Fruit fly (Drosophila melanogaster): Measurements from ENCODE around the gene bap.

bap gene

dm6 chr3R:21349870-21350314 lies 38.8 kb upstream of the bap start:
- TF ChIP-seq CG11085 (GFP tag; IDR thresholded peaks at IDR 0.05) (no peak), Sox100B (GFP tag; optimal IDR thresholded peaks at IDR 0.05) (peak; percentile 61), CG10543 (GFP tag; optimal IDR thresholded peaks at IDR 0.05) (peak; percentile 62), CG10321 (GFP tag; IDR thresholded peaks at IDR 0.05) (no peak), lbe (GFP tag; optimal IDR thresholded peaks at IDR 0.05) (peak; percentile 27), Meics (GFP tag; optimal IDR thresholded peaks at IDR 0.05) (peak; percentile 36), CG6175 (GFP tag; IDR thresholded peaks at IDR 0.05) (no peak), hth (optimal IDR thresholded peaks at IDR 0.05) (no peak), CG8388 (GFP tag; optimal IDR thresholded peaks at IDR 0.05) (peak; percentile 75), BtbVII (GFP tag; optimal IDR thresholded peaks at IDR 0.05) (peak; percentile 61), Gsc (GFP tag; IDR thresholded peaks at IDR 0.05) (no peak), fd3F (GFP tag; optimal IDR thresholded peaks at IDR 0.05) (peak; percentile 13), Max (GFP tag; optimal IDR thresholded peaks at IDR 0.05) (peak; percentile 27), bcd (GFP tag; optimal IDR thresholded peaks at IDR 0.05) (no peak), CTCF (GFP tag; optimal IDR thresholded peaks at IDR 0.05) (peak; percentile 26), kay (GFP tag; optimal IDR thresholded peaks at IDR 0.05) (peak; percentile 58), corto (GFP tag; optimal IDR thresholded peaks at IDR 0.05) (peak; percentile 24), Hmr (GFP tag; optimal IDR thresholded peaks at IDR 0.05) (peak; percentile 28), CG8089 (GFP tag; optimal IDR thresholded peaks at IDR 0.05) (peak; percentile 23), schlank (tag; optimal IDR thresholded peaks at IDR 0.05) (peak; percentile 10), CHES-1-like (GFP tag; optimal IDR thresholded peaks at IDR 0.05) (peak; percentile 44), HHEX (GFP tag; optimal IDR thresholded peaks at IDR 0.05) (peak; percentile 73), CG17385 (GFP tag; optimal IDR thresholded peaks at IDR 0.05) (peak; percentile 41), CG2712 (tag; optimal IDR thresholded peaks at IDR 0.05) (no peak), Dp (GFP tag; optimal IDR thresholded peaks at IDR 0.05) (peak; percentile 55), psq (GFP tag; optimal IDR thresholded peaks at IDR 0.05) (no peak), Nf-YB (GFP tag; optimal IDR thresholded peaks at IDR 0.05) (peak; percentile 46), Trl (optimal IDR thresholded peaks at IDR 0.05) (no peak), Trl (GFP tag; optimal IDR thresholded peaks at IDR 0.05) (peak; percentile 38), CG6765 (GFP tag; optimal IDR thresholded peaks at IDR 0.05) (peak; percentile 64), pita (GFP tag; optimal IDR thresholded peaks at IDR 0.05) (peak; percentile 38), fd96Cb (tag; optimal IDR thresholded peaks at IDR 0.05) (peak; percentile 8), CG10654 (GFP tag; optimal IDR thresholded peaks at IDR 0.05) (peak; percentile 53), CG5180 (GFP tag; optimal IDR thresholded peaks at IDR 0.05) (peak; percentile 49), CG6683 (GFP tag; optimal IDR thresholded peaks at IDR 0.05) (peak; percentile 2), CG13775 (GFP tag; optimal IDR thresholded peaks at IDR 0.05) (no peak), Side (GFP tag; optimal IDR thresholded peaks at IDR 0.05) (peak; percentile 41), CG18599 (GFP tag; optimal IDR thresholded peaks at IDR 0.05) (peak; percentile 63), croc (GFP tag; conservative IDR thresholded peaks at IDR 0.05) (no peak), CG18619 (GFP tag; optimal IDR thresholded peaks at IDR 0.05) (peak; percentile 27), CG30403 (GFP tag; optimal IDR thresholded peaks at IDR 0.05) (no peak), caup (GFP tag; optimal IDR thresholded peaks at IDR 0.05; ENCODE audit: severe bottlenecking) (peak; percentile 66), CG9817 (tag; optimal IDR thresholded peaks at IDR 0.05) (no peak), vnd (GFP tag; IDR thresholded peaks at IDR 0.05; ENCODE audit: partially characterized antibody) (no peak), CG2120 (GFP tag; optimal IDR thresholded peaks at IDR 0.05) (no peak), CG17186 (GFP tag; optimal IDR thresholded peaks at IDR 0.05) (no peak), CG2202 (tag; optimal IDR thresholded peaks at IDR 0.05) (peak; percentile 24), ac (GFP tag; optimal IDR thresholded peaks at IDR 0.05) (no peak), CG31388 (GFP tag; optimal IDR thresholded peaks at IDR 0.05) (no peak), pan (optimal IDR thresholded peaks at IDR 0.05) (no peak), pan (GFP tag; optimal IDR thresholded peaks at IDR 0.05 in 1 of 2, IDR thresholded peaks at IDR 0.05 in 1 of 2) (no peak)
